Worm (Caenorhabditis elegans) whole organism, L3 larva: ENCODE measurements around the gene mrpl-42.

Source experiments
- egl-27 ChIP-seq: sonication (generic microtip); optimal IDR thresholded peaks from 4 replicates; lab custom pipeline; 2017; ENCODE audit warnings: missing biosample characterization, missing genetic modification reagents, missing genetic modification characterization
- egl-5 ChIP-seq: fragments of 150-350 bp; optimal IDR thresholded peaks from 2 replicates; lab custom pipeline; 2017; ENCODE audit warnings: missing biosample characterization, missing genetic modification reagents, missing genetic modification characterization, inconsistent platforms
- mdl-1 ChIP-seq: fragments of 150-350 bp; optimal IDR thresholded peaks from 2 replicates; lab custom pipeline; 2014; ENCODE audit warnings: missing biosample characterization, missing genetic modification characterization
- nhr-11 ChIP-seq: fragments of 150-350 bp; optimal IDR thresholded peaks from 2 replicates; lab custom pipeline; 2014; ENCODE audit warnings: missing biosample characterization, missing genetic modification characterization
- nhr-25 ChIP-seq: sonication (generic microtip); optimal IDR thresholded peaks from 2 replicates; lab custom pipeline; 2017; ENCODE audit warnings: missing biosample characterization, missing genetic modification characterization
- nhr-28 ChIP-seq: fragments of 150-350 bp; optimal IDR thresholded peaks from 2 replicates; lab custom pipeline; 2014; ENCODE audit warnings: missing biosample characterization, missing genetic modification characterization
- nhr-77 ChIP-seq: fragments of 150-350 bp; optimal IDR thresholded peaks from 2 replicates; lab custom pipeline; 2014; ENCODE audit warnings: missing biosample characterization, missing genetic modification characterization
- tbx-2 ChIP-seq: sonication (generic microtip); optimal IDR thresholded peaks from 2 replicates; lab custom pipeline; 2016; ENCODE audit warnings: mild to moderate bottlenecking, missing genetic modification characterization, missing compliant biosample characterization
- unc-62 ChIP-seq: fragments of 150-350 bp; sonication (generic microtip); optimal IDR thresholded peaks from 4 replicates; lab custom pipeline; 2014; ENCODE audit warnings: missing biosample characterization, missing genetic modification reagents, missing genetic modification characterization

DNA sequence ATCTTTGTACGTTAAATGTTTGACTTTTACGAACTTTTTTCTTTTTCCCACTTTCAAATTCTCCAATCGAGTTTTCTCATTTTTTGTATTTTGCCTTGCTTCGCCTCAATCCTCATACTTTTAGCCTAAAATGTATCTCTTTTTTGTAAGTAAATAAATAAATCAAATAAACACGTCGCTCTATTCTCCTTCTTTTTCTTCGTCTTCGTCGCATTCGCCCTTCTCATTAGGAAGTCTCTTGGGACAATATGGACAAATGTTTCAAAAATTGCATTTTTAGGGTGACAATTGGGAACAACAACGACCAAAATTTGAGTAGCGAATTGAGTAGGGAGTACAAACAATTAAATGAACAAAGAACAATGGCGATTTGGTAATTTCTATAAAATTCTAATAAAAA, 2.2 kb downstream of the mrpl-42 start:
- TF ChIP-seq unc-62: no peak
- no peak for TF ChIP-seq egl-27
- TF ChIP-seq tbx-2 (tag; lab: Kevin White, UChicago): no peak
- no peak for TF ChIP-seq nhr-25 (tag; lab: Kevin White, UChicago)
- TF ChIP-seq egl-5 (tag; lab: Kevin White, UChicago): no peak
- no peak for TF ChIP-seq nhr-77 (tag; lab: Kevin White, UChicago)
- no peak for TF ChIP-seq mdl-1
- no peak for TF ChIP-seq nhr-28 (tag; lab: Kevin White, UChicago)
- no peak for TF ChIP-seq nhr-11 (tag; lab: Kevin White, UChicago)
